Fruit fly (Drosophila melanogaster): ENCODE results near the gene Naa60.
A peak's percentile ranks its signal among the peaks of the same experiment; 100 is the strongest.

Gene Naa60

dm6 chr3L:9697527-9697883 lies 29.2 kb upstream of the Naa60 start:
- no peak for TF ChIP-seq ovo (GFP tag; optimal IDR thresholded peaks at IDR 0.05)
- no peak for TF ChIP-seq CG7045 (GFP tag; optimal IDR thresholded peaks at IDR 0.05)
- no peak for TF ChIP-seq bab1 (GFP tag; optimal IDR thresholded peaks at IDR 0.05)
- TF ChIP-seq CG11617 (GFP tag; optimal IDR thresholded peaks at IDR 0.05), result no peak
- no peak for TF ChIP-seq tj (GFP tag; optimal IDR thresholded peaks at IDR 0.05)
- no peak for TF ChIP-seq cic (GFP tag; optimal IDR thresholded peaks at IDR 0.05)
- no peak for TF ChIP-seq CG7101 (tag; optimal IDR thresholded peaks at IDR 0.05)
- TF ChIP-seq Hr96 (GFP tag; optimal IDR thresholded peaks at IDR 0.05), result no peak
- TF ChIP-seq toe (GFP tag; optimal IDR thresholded peaks at IDR 0.05), result no peak
- no peak for TF ChIP-seq Mnt (GFP tag; optimal IDR thresholded peaks at IDR 0.05)
- TF ChIP-seq pad (GFP tag; optimal IDR thresholded peaks at IDR 0.05), result no peak
- TF ChIP-seq Clk (GFP tag; optimal IDR thresholded peaks at IDR 0.05), result no peak
- TF ChIP-seq CG12768 (GFP tag; optimal IDR thresholded peaks at IDR 0.05), result no peak
- no peak for TF ChIP-seq CG14711 (tag; optimal IDR thresholded peaks at IDR 0.05)
- TF ChIP-seq cnc (optimal IDR thresholded peaks at IDR 0.05), result no peak
- TF ChIP-seq CG33017 (tag; optimal IDR thresholded peaks at IDR 0.05), result no peak
- TF ChIP-seq kay (GFP tag; ENCODE audit: borderline replicate concordance), result no peak

dm6 chr3L:9698193-9698642 lies 28.5 kb upstream of the Naa60 start, which contains the start of gene Ubc4:
Ubc4 (plus strand) TSS chr3L:9698336.
- TF ChIP-seq CG11617 (GFP tag; optimal IDR thresholded peaks at IDR 0.05), result peak; percentile 68
- TF ChIP-seq CG1620 (GFP tag; optimal IDR thresholded peaks at IDR 0.05), result peak; percentile 48
- TF ChIP-seq pad (GFP tag; optimal IDR thresholded peaks at IDR 0.05), result peak; percentile 43
- no peak for TF ChIP-seq CG5204 (GFP tag; optimal IDR thresholded peaks at IDR 0.05)
- TF ChIP-seq Mnt (GFP tag; optimal IDR thresholded peaks at IDR 0.05), result peak; percentile 61
- TF ChIP-seq tj (GFP tag; optimal IDR thresholded peaks at IDR 0.05), result peak; percentile 57
- TF ChIP-seq CG14711 (tag; optimal IDR thresholded peaks at IDR 0.05), result peak; percentile 55
- peak; percentile 28 for TF ChIP-seq bab1 (GFP tag; optimal IDR thresholded peaks at IDR 0.05)
- peak; percentile 30 for TF ChIP-seq Hr96 (GFP tag; optimal IDR thresholded peaks at IDR 0.05)
- no peak for TF ChIP-seq CG7045 (GFP tag; optimal IDR thresholded peaks at IDR 0.05)
- TF ChIP-seq kay (GFP tag; ENCODE audit: borderline replicate concordance), result no peak
- TF ChIP-seq Crg-1 (GFP tag; optimal IDR thresholded peaks at IDR 0.05), result no peak
- TF ChIP-seq CG33017 (tag; optimal IDR thresholded peaks at IDR 0.05), result no peak
- TF ChIP-seq CG7101 (tag; optimal IDR thresholded peaks at IDR 0.05), result peak; percentile 35
- TF ChIP-seq toe (GFP tag; optimal IDR thresholded peaks at IDR 0.05), result no peak
- TF ChIP-seq cic (GFP tag; optimal IDR thresholded peaks at IDR 0.05), result peak; percentile 40
- no peak for TF ChIP-seq Clk (GFP tag; optimal IDR thresholded peaks at IDR 0.05)
- TF ChIP-seq cnc (optimal IDR thresholded peaks at IDR 0.05), result no peak
- peak; percentile 36 for TF ChIP-seq ovo (GFP tag; optimal IDR thresholded peaks at IDR 0.05)
- TF ChIP-seq CG12768 (GFP tag; optimal IDR thresholded peaks at IDR 0.05), result peak; percentile 24

- TF ChIP-seq CG5204 (GFP tag; optimal IDR thresholded peaks at IDR 0.05) (no peak), ovo (GFP tag; optimal IDR thresholded peaks at IDR 0.05) (no peak), Mnt (GFP tag; optimal IDR thresholded peaks at IDR 0.05) (no peak), CG33017 (tag; optimal IDR thresholded peaks at IDR 0.05) (no peak), bab1 (GFP tag; optimal IDR thresholded peaks at IDR 0.05) (no peak), CG7101 (tag; optimal IDR thresholded peaks at IDR 0.05) (no peak), kay (GFP tag; ENCODE audit: borderline replicate concordance) (no peak), cnc (optimal IDR thresholded peaks at IDR 0.05) (no peak), CG12768 (GFP tag; optimal IDR thresholded peaks at IDR 0.05) (no peak), pad (GFP tag; optimal IDR thresholded peaks at IDR 0.05) (no peak), Clk (GFP tag; optimal IDR thresholded peaks at IDR 0.05) (no peak), tj (GFP tag; optimal IDR thresholded peaks at IDR 0.05) (no peak), CG14711 (tag; optimal IDR thresholded peaks at IDR 0.05) (no peak), CG11617 (GFP tag; optimal IDR thresholded peaks at IDR 0.05) (no peak)
Observed at dm6 chr3L:9703495-9703894, 23.2 kb upstream of the Naa60 start, which contains the start of gene CG6761. CG6761 (minus strand) TSS chr3L:9703595.

dm6 chr3L:9704162-9704748 lies 22.4 kb upstream of the Naa60 start, which contains the start of gene CG16711:
CG16711 (plus strand) TSS chr3L:9704331.
- TF ChIP-seq pad (GFP tag; optimal IDR thresholded peaks at IDR 0.05) (peak; percentile 14), Hr96 (GFP tag; optimal IDR thresholded peaks at IDR 0.05) (no peak), cnc (optimal IDR thresholded peaks at IDR 0.05) (no peak), cic (GFP tag; optimal IDR thresholded peaks at IDR 0.05) (peak; percentile 40), CG14711 (tag; optimal IDR thresholded peaks at IDR 0.05) (no peak), CG5204 (GFP tag; optimal IDR thresholded peaks at IDR 0.05) (no peak), CG1620 (GFP tag; optimal IDR thresholded peaks at IDR 0.05) (no peak), bab1 (GFP tag; optimal IDR thresholded peaks at IDR 0.05) (peak; percentile 46), tj (GFP tag; optimal IDR thresholded peaks at IDR 0.05) (no peak)

dm6 chr3L:9705591-9705990 lies 21.1 kb upstream of the Naa60 start:
- TF ChIP-seq CG1620 (GFP tag; optimal IDR thresholded peaks at IDR 0.05) (no peak), Mnt (GFP tag; optimal IDR thresholded peaks at IDR 0.05) (no peak), CG14711 (tag; optimal IDR thresholded peaks at IDR 0.05) (no peak), CG7045 (GFP tag; optimal IDR thresholded peaks at IDR 0.05) (no peak), ovo (GFP tag; optimal IDR thresholded peaks at IDR 0.05) (no peak), cic (GFP tag; optimal IDR thresholded peaks at IDR 0.05) (no peak), CG5204 (GFP tag; optimal IDR thresholded peaks at IDR 0.05) (no peak), kay (GFP tag; ENCODE audit: borderline replicate concordance) (no peak), CG33017 (tag; optimal IDR thresholded peaks at IDR 0.05) (no peak), pad (GFP tag; optimal IDR thresholded peaks at IDR 0.05) (no peak), cnc (optimal IDR thresholded peaks at IDR 0.05) (no peak), Clk (GFP tag; optimal IDR thresholded peaks at IDR 0.05) (no peak)

DNA sequence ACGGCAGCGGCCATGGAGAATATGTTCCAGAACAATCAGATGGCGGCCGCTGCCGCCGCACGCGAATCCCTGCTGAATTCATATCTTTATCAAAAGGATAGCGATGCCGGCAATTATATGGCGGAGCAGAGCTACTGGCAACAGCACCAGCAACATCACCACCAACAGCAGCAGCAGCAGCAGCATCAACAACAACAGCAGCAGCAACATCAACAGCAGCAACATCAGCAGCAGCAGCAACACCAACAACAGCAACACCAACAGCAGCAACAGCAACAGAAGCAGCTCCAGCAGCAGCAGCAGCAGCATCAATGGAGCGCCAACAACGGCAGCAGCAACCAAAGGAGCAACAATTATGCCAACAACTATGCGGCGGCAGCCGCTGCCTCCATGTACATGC lies 17.9 kb upstream of the Naa60 start:
- no peak for TF ChIP-seq Clk (GFP tag; optimal IDR thresholded peaks at IDR 0.05)
- TF ChIP-seq CG1620 (GFP tag; optimal IDR thresholded peaks at IDR 0.05), result no peak
- no peak for TF ChIP-seq Hr96 (GFP tag; optimal IDR thresholded peaks at IDR 0.05)
- TF ChIP-seq ovo (GFP tag; optimal IDR thresholded peaks at IDR 0.05), result no peak
- TF ChIP-seq CG5204 (GFP tag; optimal IDR thresholded peaks at IDR 0.05), result no peak
- TF ChIP-seq cic (GFP tag; optimal IDR thresholded peaks at IDR 0.05), result no peak
- no peak for TF ChIP-seq Crg-1 (GFP tag; optimal IDR thresholded peaks at IDR 0.05)
- no peak for TF ChIP-seq CG7045 (GFP tag; optimal IDR thresholded peaks at IDR 0.05)
- no peak for TF ChIP-seq tj (GFP tag; optimal IDR thresholded peaks at IDR 0.05)
- no peak for TF ChIP-seq CG33017 (tag; optimal IDR thresholded peaks at IDR 0.05)
